Worm (Caenorhabditis elegans): Measurements from ENCODE around the gene C12D12.3.
A peak's percentile ranks its signal among the peaks of the same experiment; 100 is the strongest.

C12D12.3 gene

ce11 chrX:3540861-3541260 is 51.8 kb downstream of the C12D12.3 start:
- no peak for TF ChIP-seq nhr-28 (tag; optimal IDR thresholded peaks at IDR 0.05)
- TF ChIP-seq snpc-4 (tag; optimal IDR thresholded peaks at IDR 0.05), result peak; percentile 18
- TF ChIP-seq lin-39 (tag; optimal IDR thresholded peaks at IDR 0.05), result peak; percentile 86
- TF ChIP-seq sea-2 (GFP tag; optimal IDR thresholded peaks at IDR 0.05), result no peak
- TF ChIP-seq nhr-23 (tag; optimal IDR thresholded peaks at IDR 0.05), result peak; percentile 62
- peak; percentile 12 for TF ChIP-seq elt-2 (tag; optimal IDR thresholded peaks at IDR 0.05)
- peak; percentile 61 for TF ChIP-seq ama-1 (optimal IDR thresholded peaks at IDR 0.05)
- TF ChIP-seq nhr-25 (tag; optimal IDR thresholded peaks at IDR 0.05), result peak; percentile 72
- TF ChIP-seq ztf-11 (tag; optimal IDR thresholded peaks at IDR 0.05), result no peak
- TF ChIP-seq nfya-1 (tag; optimal IDR thresholded peaks at IDR 0.05; ENCODE audit: insufficient read depth), result peak; percentile 55
- TF ChIP-seq hmg-11 (tag; optimal IDR thresholded peaks at IDR 0.05), result peak; percentile 34
- TF ChIP-seq pha-4 (tag; optimal IDR thresholded peaks at IDR 0.05), result peak; percentile 58
- peak; percentile 61 for TF ChIP-seq egl-5 (tag; optimal IDR thresholded peaks at IDR 0.05)
- no peak for TF ChIP-seq ceh-28 (tag; optimal IDR thresholded peaks at IDR 0.05)

Data from whole organism, L3 larva.